Fruit fly (Drosophila melanogaster) whole organism, pupa: ENCODE data around the gene CG4661.

Experiments used
- CG10348 ChIP-seq: fragments of 200-800 bp; sonication (Bioruptor generic); IDR thresholded peaks from 2 replicates; pipeline ENCODE4 v1.3.6; 2022; ENCODE audit warnings: missing biosample characterization, missing genetic modification characterization
- CG12605 ChIP-seq: fragments of 200-800 bp; sonication (Bioruptor generic); IDR thresholded peaks from 2 replicates; pipeline ENCODE4 v1.3.6; 2022; ENCODE audit warnings: missing biosample characterization, missing genetic modification characterization
- CG13204 ChIP-seq: fragments of 200-800 bp; sonication (Bioruptor generic); optimal IDR thresholded peaks from 2 replicates; lab custom pipeline; 2018; ENCODE audit warnings: missing biosample characterization, mild to moderate bottlenecking, missing genetic modification characterization, moderate library complexity
- CG14655 ChIP-seq: fragments of 200-800 bp; sonication (Bioruptor generic); optimal IDR thresholded peaks from 3 replicates; lab custom pipeline; 2017; ENCODE audit warnings: mild to moderate bottlenecking, missing biosample characterization, missing genetic modification reagents, missing genetic modification characterization
- CG15710 ChIP-seq: fragments of 200-800 bp; sonication (Bioruptor generic); optimal IDR thresholded peaks from 2 replicates; lab custom pipeline; 2018; ENCODE audit warnings: missing biosample characterization, mild to moderate bottlenecking, missing genetic modification characterization, moderate library complexity
- CG17806 ChIP-seq: fragments of 200-800 bp; sonication (Bioruptor generic); optimal IDR thresholded peaks from 2 replicates; lab custom pipeline; 2018; ENCODE audit warnings: missing biosample characterization, mild to moderate bottlenecking, missing genetic modification characterization, moderate library complexity
- CG32121 ChIP-seq: fragments of 200-800 bp; sonication (Bioruptor generic); IDR thresholded peaks from 2 replicates; pipeline ENCODE4 v1.3.6; 2022; ENCODE audit warnings: missing biosample characterization, missing genetic modification characterization
- CG34367 ChIP-seq: fragments of 200-800 bp; sonication (Bioruptor generic); optimal IDR thresholded peaks from 2 replicates; lab custom pipeline; 2018; ENCODE audit warnings: missing biosample characterization, mild to moderate bottlenecking, missing genetic modification characterization
- CG4496 ChIP-seq: fragments of 200-800 bp; sonication (Bioruptor generic); IDR thresholded peaks from 3 replicates; pipeline ENCODE4 v1.3.6; 2022; ENCODE audit warnings: missing biosample characterization, missing genetic modification characterization
- CG8159 ChIP-seq: fragments of 200-800 bp; sonication (Bioruptor generic); optimal IDR thresholded peaks from 3 replicates; lab custom pipeline; 2018; ENCODE audit warnings: missing biosample characterization, mild to moderate bottlenecking, missing genetic modification characterization, moderate library complexity
- CG8301 ChIP-seq: fragments of 200-800 bp; sonication (Bioruptor generic); optimal IDR thresholded peaks from 2 replicates; lab custom pipeline; 2018; ENCODE audit warnings: missing biosample characterization, mild to moderate bottlenecking, missing genetic modification characterization
- CG9948 ChIP-seq: fragments of 200-800 bp; sonication (Bioruptor generic); optimal IDR thresholded peaks from 2 replicates; lab custom pipeline; 2018; ENCODE audit warnings: missing biosample characterization, mild to moderate bottlenecking, missing genetic modification characterization, moderate library complexity
- D1 ChIP-seq: fragments of 200-800 bp; sonication (Bioruptor generic); optimal IDR thresholded peaks from 2 replicates; lab custom pipeline; 2018; ENCODE audit warnings: missing biosample characterization, mild to moderate bottlenecking, missing genetic modification characterization, moderate library complexity
- EcR ChIP-seq: fragments of 200-800 bp; sonication (Bioruptor generic); optimal IDR thresholded peaks from 3 replicates; lab custom pipeline; 2019; ENCODE audit warnings: missing biosample characterization, missing genetic modification characterization, mild to moderate bottlenecking, moderate library complexity, missing genetic modification reagents
- Ets98B ChIP-seq: fragments of 200-800 bp; sonication (Bioruptor generic); IDR thresholded peaks from 2 replicates; pipeline ENCODE4 v1.3.6; 2022; ENCODE audit warnings: missing biosample characterization, missing genetic modification characterization
- Pif1A ChIP-seq: fragments of 200-800 bp; sonication (Bioruptor generic); optimal IDR thresholded peaks from 3 replicates; lab custom pipeline; 2016; ENCODE audit warnings: missing biosample characterization, missing genetic modification characterization
- Pif1B ChIP-seq: fragments of 200-800 bp; sonication (Bioruptor generic); optimal IDR thresholded peaks from 3 replicates; lab custom pipeline; 2016; ENCODE audit warnings: missing biosample characterization, missing genetic modification characterization
- Snoo ChIP-seq: fragments of 200-800 bp; sonication (Bioruptor generic); optimal IDR thresholded peaks from 3 replicates; lab custom pipeline; 2017; ENCODE audit warnings: missing biosample characterization, mild to moderate bottlenecking, missing genetic modification characterization, inconsistent platforms
- fd96Ca ChIP-seq: fragments of 200-800 bp; sonication (Bioruptor generic); IDR thresholded peaks from 3 replicates; pipeline ENCODE4 v1.3.6; 2022; ENCODE audit warnings: missing biosample characterization, missing genetic modification characterization
- gl ChIP-seq: fragments of 200-800 bp; sonication (Bioruptor generic); optimal IDR thresholded peaks from 2 replicates; lab custom pipeline; 2018; ENCODE audit warnings: missing biosample characterization, mild to moderate bottlenecking, missing genetic modification characterization
- rn ChIP-seq: fragments of 200-800 bp; sonication (Bioruptor generic); IDR thresholded peaks from 2 replicates; pipeline ENCODE4 v1.3.6; 2022; ENCODE audit warnings: missing biosample characterization, missing genetic modification characterization

The CG4661 gene

DNA sequence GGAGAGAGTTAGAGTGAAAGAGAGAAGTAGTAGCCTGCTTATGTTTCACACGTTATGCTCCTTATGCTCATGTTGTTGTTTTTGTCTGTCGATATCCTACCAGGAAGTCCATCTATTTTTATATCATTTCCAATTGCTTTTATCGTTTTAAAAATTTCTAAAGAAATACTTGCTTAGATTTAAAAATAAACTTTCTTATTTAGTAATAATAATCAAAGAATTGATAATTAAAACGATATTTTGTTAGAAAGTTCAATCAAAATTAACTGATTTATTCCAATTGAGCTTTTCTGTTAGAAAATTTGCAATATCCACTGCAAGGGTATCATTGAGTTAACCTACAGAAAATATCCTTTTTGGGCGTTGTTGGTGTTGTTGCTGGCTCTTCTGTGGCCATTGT is 12.3 kb upstream of the CG4661 start:
- TF ChIP-seq CG10348 (GFP tag; lab: Robert Waterston, UW) (no peak), CG32121 (GFP tag; lab: Robert Waterston, UW) (no peak), CG12605 (GFP tag; lab: Robert Waterston, UW) (no peak), D1 (tag; lab: Kevin White, UChicago) (no peak), gl (tag; lab: Kevin White, UChicago) (no peak), CG8159 (tag; lab: Kevin White, UChicago) (peak; percentile 42), Snoo (tag; lab: Kevin White, UChicago) (no peak), CG34367 (tag; lab: Kevin White, UChicago) (no peak), rn (GFP tag; lab: Robert Waterston, UW) (no peak), CG17806 (tag; lab: Kevin White, UChicago) (no peak), fd96Ca (GFP tag; lab: Robert Waterston, UW) (no peak), CG9948 (peak; percentile 7), CG13204 (GFP tag; lab: Kevin White, UChicago) (no peak), CG14655 (GFP tag; lab: Kevin White, UChicago) (peak; percentile 8), CG8301 (tag; lab: Kevin White, UChicago) (no peak), Pif1B (GFP tag; lab: Kevin White, UChicago) (no peak), CG15710 (tag; lab: Kevin White, UChicago) (peak; percentile 36), Ets98B (no peak)
- TF ChIP-seq, all 21 proteins: peak for 4

DNA sequence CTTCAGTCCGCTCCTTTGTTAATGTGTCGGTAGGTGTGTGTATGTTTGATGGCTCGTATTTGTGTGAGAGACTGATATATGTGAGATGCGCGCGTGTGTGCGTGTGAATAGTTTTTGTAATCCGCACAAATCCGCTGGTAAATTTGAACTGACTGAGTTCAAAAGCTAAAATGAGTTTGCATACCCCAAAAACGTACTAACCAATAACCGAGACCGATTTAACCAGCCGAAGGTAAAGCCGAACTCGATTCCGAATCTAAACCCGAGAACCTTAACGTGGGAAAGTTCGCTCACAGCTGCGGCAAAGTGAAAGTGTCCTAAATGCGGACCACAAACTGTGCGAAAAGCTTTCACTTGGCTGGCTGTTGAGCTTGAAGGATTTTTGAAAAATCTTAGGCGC is 11.1 kb upstream of the CG4661 start:
- TF ChIP-seq Ets98B: no peak
- no peak for TF ChIP-seq CG9948
- no peak for TF ChIP-seq CG4496 (GFP tag; lab: Robert Waterston, UW)
- TF ChIP-seq CG17806 (tag; lab: Kevin White, UChicago): no peak
- TF ChIP-seq Pif1A: no peak
- TF ChIP-seq CG12605 (GFP tag; lab: Robert Waterston, UW): no peak
- TF ChIP-seq Pif1B (GFP tag; lab: Kevin White, UChicago): no peak
- TF ChIP-seq fd96Ca (GFP tag; lab: Robert Waterston, UW): no peak
- TF ChIP-seq CG34367 (tag; lab: Kevin White, UChicago): no peak
- TF ChIP-seq CG10348 (GFP tag; lab: Robert Waterston, UW): no peak
- TF ChIP-seq CG8159 (tag; lab: Kevin White, UChicago): no peak
- no peak for TF ChIP-seq CG32121 (GFP tag; lab: Robert Waterston, UW)

DNA sequence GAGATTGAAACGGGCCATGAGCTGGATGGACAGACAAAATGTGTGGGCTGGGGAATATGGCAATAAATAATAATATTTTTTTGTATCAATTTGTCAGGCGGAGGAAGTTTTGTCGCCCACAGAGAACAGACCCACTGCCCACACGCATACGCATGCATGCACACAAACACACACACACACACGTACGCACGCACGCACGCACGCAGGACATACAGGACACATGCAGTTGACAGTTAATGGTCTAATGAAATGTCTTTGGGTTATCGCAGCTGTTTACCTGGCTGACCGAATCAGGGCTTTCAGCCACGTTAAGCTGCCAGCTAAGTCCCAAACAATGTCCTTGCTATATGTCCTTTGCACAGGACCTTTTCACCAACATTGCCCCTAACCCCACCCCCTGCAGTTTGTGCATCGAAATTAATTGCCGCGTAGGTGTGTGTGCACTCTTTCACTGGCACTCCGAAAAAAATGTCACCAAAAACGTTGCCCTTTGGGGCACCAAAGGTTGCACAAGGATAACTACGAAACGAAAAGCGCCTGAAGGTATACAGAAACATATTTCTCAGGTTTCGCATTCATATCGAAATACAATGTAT is 15.6 kb downstream of the CG4661 start:
- TF ChIP-seq D1 (tag; lab: Kevin White, UChicago) (no peak), CG4496 (GFP tag; lab: Robert Waterston, UW) (no peak), fd96Ca (GFP tag; lab: Robert Waterston, UW) (no peak), Snoo (tag; lab: Kevin White, UChicago) (no peak), Pif1B (GFP tag; lab: Kevin White, UChicago) (no peak), rn (GFP tag; lab: Robert Waterston, UW) (no peak), CG12605 (GFP tag; lab: Robert Waterston, UW) (no peak), EcR (no peak), CG9948 (no peak), gl (tag; lab: Kevin White, UChicago) (no peak), CG17806 (tag; lab: Kevin White, UChicago) (no peak), CG13204 (GFP tag; lab: Kevin White, UChicago) (no peak), CG8301 (tag; lab: Kevin White, UChicago) (no peak), CG14655 (GFP tag; lab: Kevin White, UChicago) (no peak), Ets98B (no peak), CG8159 (tag; lab: Kevin White, UChicago) (no peak), CG10348 (GFP tag; lab: Robert Waterston, UW) (no peak)

DNA sequence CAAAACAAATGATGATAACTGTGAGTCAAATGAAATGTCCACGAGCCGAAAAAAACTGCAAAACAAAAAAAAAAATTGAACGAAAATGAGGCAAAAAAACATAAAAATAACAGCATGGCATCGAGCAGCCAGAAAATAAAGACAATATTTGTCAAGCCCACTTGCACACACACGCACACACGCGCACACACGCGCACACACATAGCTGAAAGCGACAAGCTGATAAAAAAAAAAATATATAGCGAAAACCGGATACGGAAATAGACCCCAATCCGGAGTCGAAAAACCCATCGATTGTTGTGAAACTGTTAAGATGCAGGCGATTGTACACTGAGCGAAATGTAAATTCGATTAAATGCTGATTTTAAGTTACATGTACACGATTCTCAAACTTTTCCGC is 17.5 kb downstream of the CG4661 start:
- TF ChIP-seq D1 (tag; lab: Kevin White, UChicago) (no peak), CG15710 (tag; lab: Kevin White, UChicago) (no peak)

DNA sequence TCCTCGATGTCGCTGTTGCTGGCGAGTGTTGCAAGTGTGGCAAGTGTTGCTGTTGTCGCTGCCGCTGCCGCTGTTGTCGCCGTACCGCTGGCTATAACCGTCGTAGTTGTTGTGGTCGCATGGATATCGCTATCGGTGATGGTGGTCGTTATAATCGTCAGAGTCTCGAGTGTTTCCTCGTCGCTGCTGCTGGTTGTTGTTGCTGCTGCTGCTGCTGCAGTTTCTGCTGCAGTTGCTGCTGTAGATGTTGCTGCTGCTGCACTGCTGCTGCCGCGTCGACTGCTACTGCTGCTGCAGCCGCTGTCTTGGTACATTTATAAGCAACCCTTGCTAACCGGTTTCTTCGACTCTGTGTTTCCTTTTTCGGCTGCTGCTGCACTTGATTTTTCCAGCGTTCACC is 26.2 kb downstream of the CG4661 start:
- TF ChIP-seq D1 (tag; lab: Kevin White, UChicago) (no peak), CG15710 (tag; lab: Kevin White, UChicago) (no peak)
- TF ChIP-seq, all 21 proteins: peak for 0

DNA sequence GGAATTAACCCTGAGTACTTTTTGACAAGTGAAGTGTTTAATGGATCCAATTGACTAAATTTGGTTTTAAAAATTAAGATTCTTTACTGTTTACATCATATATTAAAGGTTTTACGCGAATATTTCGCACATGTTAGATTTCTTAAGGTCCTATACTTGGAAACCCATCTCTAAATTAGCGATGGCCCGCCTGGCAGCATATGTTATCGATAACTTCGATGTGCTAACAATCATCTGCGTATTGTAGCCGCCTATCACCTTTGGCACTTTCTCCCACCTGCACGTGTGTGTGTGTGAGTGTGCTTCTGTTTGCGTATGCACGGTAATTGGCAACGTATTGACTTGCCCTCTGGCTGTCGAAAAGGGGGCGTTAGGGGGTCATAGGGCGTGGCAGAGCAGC is 36.0 kb downstream of the CG4661 start:
- TF ChIP-seq fd96Ca (GFP tag; lab: Robert Waterston, UW) (no peak), rn (GFP tag; lab: Robert Waterston, UW) (no peak), CG9948 (no peak)
